Worm (Caenorhabditis elegans) whole organism, L1 larva: ENCODE data around the gene Y49E10.18.
A peak's percentile ranks its signal among the peaks of the same experiment; 100 is the strongest.

Experiments used
- C16A3.4 ChIP-seq: fragments of 150-350 bp; optimal IDR thresholded peaks from 2 replicates; lab custom pipeline; 2014; ENCODE audit warnings: missing biosample characterization, missing genetic modification characterization
- alr-1 ChIP-seq: fragments of 200-800 bp; sonication (Bioruptor generic); optimal IDR thresholded peaks from 2 replicates; lab custom pipeline; 2018; ENCODE audit warnings: borderline replicate concordance, mild to moderate bottlenecking, missing genetic modification characterization, missing compliant biosample characterization
- aly-2 ChIP-seq: fragments of 150-350 bp; optimal IDR thresholded peaks from 2 replicates; lab custom pipeline; 2014; ENCODE audit warnings: missing biosample characterization, missing genetic modification characterization
- blmp-1 ChIP-seq: fragments of 150-350 bp; optimal IDR thresholded peaks from 2 replicates; lab custom pipeline; 2014; ENCODE audit warnings: missing biosample characterization, missing genetic modification characterization
- ceh-8 ChIP-seq: fragments of 200-800 bp; sonication (Bioruptor generic); optimal IDR thresholded peaks from 2 replicates; lab custom pipeline; 2018; ENCODE audit warnings: mild to moderate bottlenecking, missing genetic modification characterization, moderate library complexity, missing compliant biosample characterization
- ceh-82 ChIP-seq, 3 experiments: fragments of 150-350 bp in 1 of 3; sonication (generic microtip) in 2 of 3; optimal IDR thresholded peaks; 2 replicates each; lab custom pipeline; 2014 to 2017; ENCODE audit warnings: missing biosample characterization in 3 of 3, missing genetic modification characterization in 3 of 3
- ceh-90 ChIP-seq: sonication (generic microtip); optimal IDR thresholded peaks from 2 replicates; lab custom pipeline; 2016; ENCODE audit warnings: missing genetic modification characterization, missing compliant biosample characterization
- ces-1 ChIP-seq: fragments of 150-350 bp; optimal IDR thresholded peaks from 2 replicates; lab custom pipeline; 2014; ENCODE audit warnings: missing biosample characterization, missing genetic modification reagents, missing genetic modification characterization
- efl-3 ChIP-seq: fragments of 200-800 bp; sonication (Bioruptor generic); optimal IDR thresholded peaks from 2 replicates; lab custom pipeline; 2018; ENCODE audit warnings: mild to moderate bottlenecking, missing genetic modification characterization, missing compliant biosample characterization
- egl-27 ChIP-seq, 2 experiments: fragments of 150-350 bp in 1 of 2; sonication (generic microtip); optimal IDR thresholded peaks; 3 replicates each; lab custom pipeline; 2017 to 2018; ENCODE audit warnings: missing biosample characterization in 2 of 2, missing genetic modification characterization in 2 of 2, missing genetic modification reagents in 2 of 2
- elt-3 ChIP-seq, 6 experiments: fragments of 150-350 bp in 1 of 6; sonication (generic microtip); optimal IDR thresholded peaks; 2 replicates each; lab custom pipeline; 2017 to 2018; ENCODE audit warnings: missing biosample characterization in 6 of 6, missing genetic modification characterization in 6 of 6, inconsistent platforms in 1 of 6
- ets-5 ChIP-seq: fragments of 200-800 bp; sonication (Bioruptor generic); IDR thresholded peaks from 2 replicates; pipeline ENCODE4 v1.3.6; 2022; ENCODE audit warnings: missing genetic modification characterization, missing compliant biosample characterization
- fkh-4 ChIP-seq: sonication (generic microtip); optimal IDR thresholded peaks from 2 replicates; lab custom pipeline; 2016; ENCODE audit warnings: missing compliant biosample characterization, missing genetic modification characterization, borderline replicate concordance
- fkh-8 ChIP-seq: sonication (generic microtip); optimal IDR thresholded peaks from 2 replicates; lab custom pipeline; 2016; ENCODE audit warnings: mild to moderate bottlenecking, missing genetic modification characterization, missing compliant biosample characterization
- grh-1 ChIP-seq: fragments of 200-800 bp; sonication (Bioruptor generic); IDR thresholded peaks from 2 replicates; pipeline ENCODE4 v1.3.6; 2022; ENCODE audit warnings: missing genetic modification reagents, missing genetic modification characterization, missing compliant biosample characterization
- irx-1 ChIP-seq: sonication (generic microtip); optimal IDR thresholded peaks from 2 replicates; lab custom pipeline; 2016; ENCODE audit warnings: missing genetic modification characterization, missing compliant biosample characterization
- isw-1 ChIP-seq: fragments of 200-800 bp; sonication (Bioruptor generic); IDR thresholded peaks from 2 replicates; pipeline ENCODE4 v1.3.6; 2022; ENCODE audit warnings: missing genetic modification characterization, missing compliant biosample characterization
- lin-13 ChIP-seq: fragments of 150-350 bp; optimal IDR thresholded peaks from 2 replicates; lab custom pipeline; 2014; ENCODE audit warnings: missing biosample characterization, missing genetic modification reagents, missing genetic modification characterization
- lin-14 ChIP-seq: fragments of 200-800 bp; sonication (Bioruptor generic); optimal IDR thresholded peaks from 2 replicates; lab custom pipeline; 2018; ENCODE audit warnings: mild to moderate bottlenecking, missing genetic modification characterization, moderate library complexity, missing compliant biosample characterization
- lin-15B ChIP-seq: fragments of 150-350 bp; sonication (generic microtip); optimal IDR thresholded peaks from 3 replicates; lab custom pipeline; 2014; ENCODE audit warnings: missing biosample characterization, missing genetic modification characterization
- lin-35 ChIP-seq, 2 experiments: fragments of 150-350 bp; optimal IDR thresholded peaks; 2 replicates each; lab custom pipeline; 2014; ENCODE audit warnings: missing biosample characterization in 2 of 2, missing genetic modification characterization in 2 of 2, missing genetic modification reagents in 2 of 2
- lir-3 ChIP-seq: sonication (generic microtip); optimal IDR thresholded peaks from 2 replicates; lab custom pipeline; 2016; ENCODE audit warnings: mild to moderate bottlenecking, missing genetic modification characterization, moderate library complexity, missing compliant biosample characterization; ENCODE audit not compliant: poor library complexity
- mab-9 ChIP-seq: fragments of 200-800 bp; sonication (Bioruptor generic); IDR thresholded peaks from 2 replicates; pipeline ENCODE4 v1.3.6; 2022; ENCODE audit warnings: missing genetic modification reagents, missing genetic modification characterization, missing compliant biosample characterization
- mep-1 ChIP-seq: fragments of 150-350 bp; optimal IDR thresholded peaks from 2 replicates; lab custom pipeline; 2014; ENCODE audit warnings: missing biosample characterization, missing genetic modification characterization
- nhr-11 ChIP-seq: fragments of 150-350 bp; optimal IDR thresholded peaks from 2 replicates; lab custom pipeline; 2014; ENCODE audit warnings: missing biosample characterization, missing genetic modification characterization
- nhr-12 ChIP-seq: sonication (generic microtip); optimal IDR thresholded peaks from 2 replicates; lab custom pipeline; 2017; ENCODE audit warnings: missing biosample characterization, missing genetic modification characterization
- nhr-19 ChIP-seq: fragments of 200-800 bp; sonication (Bioruptor generic); conservative IDR thresholded peaks from 2 replicates; pipeline ENCODE4 v1.3.6; 2022; ENCODE audit warnings: missing genetic modification characterization, missing compliant biosample characterization
- nhr-20 ChIP-seq: sonication (generic microtip); optimal IDR thresholded peaks from 2 replicates; lab custom pipeline; 2016; ENCODE audit warnings: mild to moderate bottlenecking, missing genetic modification characterization, missing compliant biosample characterization
- nhr-237 ChIP-seq: fragments of 150-350 bp; optimal IDR thresholded peaks from 2 replicates; lab custom pipeline; 2014; ENCODE audit warnings: missing biosample characterization, missing genetic modification characterization
- nhr-47 ChIP-seq: sonication (generic microtip); optimal IDR thresholded peaks from 2 replicates; lab custom pipeline; 2016; ENCODE audit warnings: mild to moderate bottlenecking, missing genetic modification characterization, moderate library complexity, missing compliant biosample characterization
- nhr-77 ChIP-seq: fragments of 150-350 bp; optimal IDR thresholded peaks from 2 replicates; lab custom pipeline; 2014; ENCODE audit warnings: missing biosample characterization, missing genetic modification characterization
- nhr-85 ChIP-seq: sonication (generic microtip); peaks from one replicate; lab custom pipeline; 2016; ENCODE audit warnings: missing genetic modification characterization, inconsistent platforms, missing compliant biosample characterization
- nhr-90 ChIP-seq: sonication (generic microtip); optimal IDR thresholded peaks from 2 replicates; lab custom pipeline; 2016; ENCODE audit warnings: mild to moderate bottlenecking, missing genetic modification characterization, missing compliant biosample characterization; ENCODE audit not compliant: poor library complexity
- pag-3 ChIP-seq: sonication (generic microtip); optimal IDR thresholded peaks from 2 replicates; lab custom pipeline; 2017; ENCODE audit warnings: missing genetic modification characterization, mild to moderate bottlenecking, missing compliant biosample characterization, antibody characterized with exemption, borderline replicate concordance; ENCODE audit not compliant: insufficient read depth
- pax-3 ChIP-seq: fragments of 200-800 bp; sonication (Bioruptor generic); optimal IDR thresholded peaks from 2 replicates; lab custom pipeline; 2018; ENCODE audit warnings: mild to moderate bottlenecking, missing genetic modification characterization, moderate library complexity, missing compliant biosample characterization
- snu-23 ChIP-seq: sonication (generic microtip); optimal IDR thresholded peaks from 2 replicates; lab custom pipeline; 2016; ENCODE audit warnings: missing genetic modification characterization, missing compliant biosample characterization
- sptf-1 ChIP-seq: fragments of 150-350 bp; optimal IDR thresholded peaks from 2 replicates; lab custom pipeline; 2014; ENCODE audit warnings: missing biosample characterization, missing genetic modification characterization
- tlp-1 ChIP-seq: fragments of 150-350 bp; optimal IDR thresholded peaks from 2 replicates; lab custom pipeline; 2014; ENCODE audit warnings: missing biosample characterization, missing genetic modification characterization
- unc-130 ChIP-seq: fragments of 150-350 bp; optimal IDR thresholded peaks from 2 replicates; lab custom pipeline; 2017; ENCODE audit warnings: missing biosample characterization, missing genetic modification characterization, inconsistent platforms
- unc-98 ChIP-seq: fragments of 200-800 bp; sonication (Bioruptor generic); IDR thresholded peaks from 2 replicates; pipeline ENCODE4 v1.3.6; 2022; ENCODE audit warnings: missing genetic modification characterization, missing compliant biosample characterization
- zip-4 ChIP-seq: fragments of 200-800 bp; sonication (Bioruptor generic); optimal IDR thresholded peaks from 2 replicates; lab custom pipeline; 2018; ENCODE audit warnings: mild to moderate bottlenecking, missing genetic modification characterization, moderate library complexity, missing compliant biosample characterization
- ztf-4 ChIP-seq: fragments of 150-350 bp; optimal IDR thresholded peaks from 2 replicates; lab custom pipeline; 2014; ENCODE audit warnings: missing biosample characterization, missing genetic modification characterization

Gene Y49E10.18

DNA sequence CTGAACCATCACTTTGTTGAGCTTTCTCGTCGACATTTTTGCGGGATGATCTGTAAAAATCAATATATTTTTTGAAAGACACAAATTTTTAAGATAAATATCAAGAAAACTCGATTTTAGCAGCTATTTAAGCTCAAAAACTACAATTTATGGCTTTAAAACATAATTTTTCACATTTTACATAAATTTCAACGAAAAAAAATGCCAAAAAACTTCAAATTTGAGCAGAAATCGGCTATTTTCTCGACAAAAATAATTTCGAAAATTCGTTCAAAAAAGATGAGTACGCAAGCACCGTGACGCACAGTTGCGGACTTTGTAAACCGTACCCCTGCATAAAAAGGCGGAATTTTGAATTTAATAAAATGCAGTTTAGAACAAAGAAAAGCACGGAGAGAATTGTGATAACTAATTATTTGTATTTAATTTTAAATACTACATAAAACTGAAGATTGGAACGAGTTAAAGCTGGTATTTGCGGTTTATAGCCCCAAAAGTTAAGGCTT lies 16.3 kb downstream of the Y49E10.18 start, which contains the start of gene snr-6 (continued):
- TF ChIP-seq ceh-8 (GFP tag; lab: Kevin White, UChicago) (no peak), isw-1 (GFP tag; lab: Robert Waterston, UW) (peak; percentile 53), lin-14 (GFP tag; lab: Kevin White, UChicago) (peak; percentile 60), grh-1 (GFP tag; lab: Robert Waterston, UW) (peak; percentile 23; the same call in 1 of the 2 replicates), nhr-19 (GFP tag; lab: Robert Waterston, UW) (no peak; the same call in 1 of the 2 replicates), pax-3 (tag; lab: Kevin White, UChicago) (peak; percentile 22), sptf-1 (tag; lab: Kevin White, UChicago) (no peak), aly-2 (tag; lab: Kevin White, UChicago) (peak; percentile 72), ztf-4 (no peak), irx-1 (tag; lab: Kevin White, UChicago) (peak; percentile 54), mab-9 (GFP tag; lab: Robert Waterston, UW) (no peak), unc-98 (no peak), zip-4 (GFP tag; lab: Kevin White, UChicago) (peak; percentile 14), lin-15B (tag; lab: Kevin White, UChicago) (peak; percentile 73), ces-1 (GFP tag; lab: Kevin White, UChicago) (no peak), snu-23 (GFP tag; lab: Kevin White, UChicago) (peak; percentile 85), unc-130 (tag; lab: Kevin White, UChicago) (peak; percentile 85), ceh-82 (tag; optimal IDR thresholded peaks at IDR 0.05; lab: Kevin White, UChicago) (peak; percentile 48 to 90 (median 54)), fkh-8 (peak; percentile 59), nhr-47 (tag; lab: Kevin White, UChicago) (peak; percentile 83), mep-1 (peak; percentile 88), nhr-11 (no peak), lir-3 (peak; percentile 35), nhr-237 (peak; percentile 44), efl-3 (no peak), tlp-1 (tag; lab: Kevin White, UChicago) (no peak), nhr-85 (tag; lab: Kevin White, UChicago) (peak; percentile 33), lin-13 (peak; percentile 69), fkh-4 (tag; lab: Kevin White, UChicago) (no peak), C16A3.4 (tag; lab: Kevin White, UChicago) (peak; percentile 80), nhr-12 (tag; lab: Kevin White, UChicago) (no peak), nhr-90 (tag; lab: Kevin White, UChicago) (peak; percentile 28), egl-27 (tag; optimal IDR thresholded peaks at IDR 0.05; lab: Kevin White, UChicago) (no peak), nhr-77 (tag; lab: Kevin White, UChicago) (peak; percentile 61), ets-5 (GFP tag; lab: Robert Waterston, UW) (no peak), lin-35 (GFP tag; optimal IDR thresholded peaks at IDR 0.05; lab: Kevin White, UChicago) (peak; percentile 99), elt-3 (tag; optimal IDR thresholded peaks at IDR 0.05; lab: Kevin White, UChicago) (peak in 2 of 6 experiments; percentile 15 to 33), nhr-20 (tag; lab: Kevin White, UChicago) (peak; percentile 66), ceh-90 (tag; lab: Kevin White, UChicago) (peak; percentile 41), pag-3 (no peak)

DNA sequence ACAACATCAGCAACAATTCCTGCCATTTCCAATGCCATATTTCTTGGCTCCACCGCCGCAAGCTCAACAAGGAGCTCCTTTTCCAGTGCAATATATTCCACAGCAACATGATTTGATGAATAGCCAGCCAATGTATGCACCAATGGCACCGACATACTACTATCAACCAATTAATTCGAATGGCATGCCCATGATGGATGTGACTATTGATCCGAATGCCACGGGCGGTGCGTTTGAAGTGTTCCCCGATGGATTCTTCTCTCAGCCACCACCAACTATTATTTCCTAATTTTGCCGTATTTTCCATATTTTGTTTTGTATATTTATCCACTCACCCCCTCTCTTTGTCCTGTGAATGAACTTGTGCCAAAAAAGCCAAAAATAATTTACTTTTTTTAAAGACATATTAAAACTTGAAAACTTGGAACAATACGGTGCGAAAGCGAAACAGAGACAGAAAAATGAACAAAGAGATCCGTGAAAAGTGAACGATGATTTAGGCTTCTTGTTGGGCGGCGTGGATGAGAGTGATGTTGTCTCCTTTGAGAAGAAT lies 17.0 kb downstream of the Y49E10.18 start:
- TF ChIP-seq blmp-1 (tag; lab: Kevin White, UChicago) (no peak), alr-1 (tag; lab: Kevin White, UChicago) (peak; percentile 67)
- TF ChIP-seq, all 84 proteins: peak for 1
